Fruit fly (Drosophila melanogaster) whole organism, pupa: ENCODE measurements around the gene Ca-Ma2d.

Experiments
- CG13204 ChIP-seq: fragments of 200-800 bp; sonication (Bioruptor generic); optimal IDR thresholded peaks from 2 replicates; lab custom pipeline; 2018; ENCODE audit warnings: missing biosample characterization, mild to moderate bottlenecking, missing genetic modification characterization, moderate library complexity
- CG4496 ChIP-seq: fragments of 200-800 bp; sonication (Bioruptor generic); IDR thresholded peaks from 3 replicates; pipeline ENCODE4 v1.3.6; 2022; ENCODE audit warnings: missing biosample characterization, missing genetic modification characterization
- CG8159 ChIP-seq: fragments of 200-800 bp; sonication (Bioruptor generic); optimal IDR thresholded peaks from 3 replicates; lab custom pipeline; 2018; ENCODE audit warnings: missing biosample characterization, mild to moderate bottlenecking, missing genetic modification characterization, moderate library complexity
- CG9948 ChIP-seq: fragments of 200-800 bp; sonication (Bioruptor generic); optimal IDR thresholded peaks from 2 replicates; lab custom pipeline; 2018; ENCODE audit warnings: missing biosample characterization, mild to moderate bottlenecking, missing genetic modification characterization, moderate library complexity
- Ets98B ChIP-seq: fragments of 200-800 bp; sonication (Bioruptor generic); IDR thresholded peaks from 2 replicates; pipeline ENCODE4 v1.3.6; 2022; ENCODE audit warnings: missing biosample characterization, missing genetic modification characterization
- Pif1B ChIP-seq: fragments of 200-800 bp; sonication (Bioruptor generic); optimal IDR thresholded peaks from 3 replicates; lab custom pipeline; 2016; ENCODE audit warnings: missing biosample characterization, missing genetic modification characterization
- Snoo ChIP-seq: fragments of 200-800 bp; sonication (Bioruptor generic); optimal IDR thresholded peaks from 3 replicates; lab custom pipeline; 2017; ENCODE audit warnings: missing biosample characterization, mild to moderate bottlenecking, missing genetic modification characterization, inconsistent platforms
- fd96Ca ChIP-seq: fragments of 200-800 bp; sonication (Bioruptor generic); IDR thresholded peaks from 3 replicates; pipeline ENCODE4 v1.3.6; 2022; ENCODE audit warnings: missing biosample characterization, missing genetic modification characterization
- rn ChIP-seq: fragments of 200-800 bp; sonication (Bioruptor generic); IDR thresholded peaks from 2 replicates; pipeline ENCODE4 v1.3.6; 2022; ENCODE audit warnings: missing biosample characterization, missing genetic modification characterization

DNA sequence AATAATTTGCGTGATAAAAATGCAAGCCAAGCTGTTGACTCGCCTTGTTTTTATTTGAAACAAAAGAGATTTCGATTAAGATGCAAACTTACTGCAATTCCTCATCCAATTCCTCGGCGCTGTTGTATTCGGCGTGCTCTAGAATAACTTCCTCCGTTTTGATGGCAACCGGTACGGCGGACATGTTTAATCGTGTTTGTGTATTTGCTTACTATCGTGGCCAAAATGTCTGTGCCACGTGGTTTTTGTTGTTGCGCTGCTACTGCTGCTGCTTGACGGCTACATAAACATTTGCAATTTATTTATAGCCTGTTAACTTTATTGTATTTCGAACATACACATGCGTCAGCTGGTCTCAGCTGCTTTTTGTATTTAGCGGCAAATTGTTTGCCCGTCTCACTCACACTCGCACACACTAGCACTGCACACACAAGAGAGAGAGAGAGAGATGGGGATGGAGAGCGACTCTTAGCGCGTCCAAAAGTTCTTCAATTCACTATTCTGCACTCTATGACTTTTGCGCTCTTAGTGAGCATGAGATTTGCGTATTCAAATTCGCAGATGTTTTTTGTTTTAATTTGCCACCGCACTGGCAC lies 55.8 kb downstream of the Ca-Ma2d start:
- no peak for TF ChIP-seq CG9948 (tag; lab: Kevin White, UChicago)
- TF ChIP-seq CG13204 (GFP tag; lab: Kevin White, UChicago), result no peak
- TF ChIP-seq Snoo (tag; lab: Kevin White, UChicago), result no peak
- no peak for TF ChIP-seq fd96Ca (GFP tag; lab: Robert Waterston, UW)
- TF ChIP-seq rn, result no peak
- TF ChIP-seq Pif1B (GFP tag; lab: Kevin White, UChicago), result no peak
- no peak for TF ChIP-seq CG8159 (tag; lab: Kevin White, UChicago)
- no peak for TF ChIP-seq Ets98B (GFP tag; lab: Robert Waterston, UW)
- TF ChIP-seq CG4496 (GFP tag; lab: Robert Waterston, UW), result no peak
